Fruit fly (Drosophila melanogaster) whole organism, wandering third instar larva: ENCODE measurements around the gene CG33511.
A peak's percentile ranks its signal among the peaks of the same experiment; 100 is the strongest.

ENCODE experiments used
- Abd-B ChIP-seq: fragments of >200 bp; optimal IDR thresholded peaks from 2 replicates; lab custom pipeline; 2017; ENCODE audit warnings: missing biosample characterization, missing genetic modification characterization
- CG32264 ChIP-seq: fragments of 200-800 bp; sonication (Bioruptor generic); optimal IDR thresholded peaks from 2 replicates; lab custom pipeline; 2016; ENCODE audit warnings: missing biosample characterization, missing genetic modification characterization
- CG9705 ChIP-seq: fragments of 200-800 bp; sonication (Bioruptor generic); optimal IDR thresholded peaks from 2 replicates; lab custom pipeline; 2018; ENCODE audit warnings: missing biosample characterization, mild to moderate bottlenecking, missing genetic modification characterization
- CrebA ChIP-seq: fragments of 200-800 bp; sonication (Bioruptor generic); optimal IDR thresholded peaks from 2 replicates; lab custom pipeline; 2016; ENCODE audit warnings: missing biosample characterization, mild to moderate bottlenecking, missing genetic modification characterization, borderline replicate concordance
- Dfd ChIP-seq: fragments of >200 bp; optimal IDR thresholded peaks from 2 replicates; lab custom pipeline; 2017; ENCODE audit warnings: missing biosample characterization, missing genetic modification characterization
- Dif ChIP-seq: fragments of 200-275, 200-300 bp; sonication (Bioruptor generic); optimal IDR thresholded peaks from 2 replicates; lab custom pipeline; 2018; ENCODE audit warnings: missing biosample characterization, missing genetic modification characterization; ENCODE audit not compliant: partially characterized antibody
- GATAd ChIP-seq: sonication (Bioruptor generic); optimal IDR thresholded peaks from 2 replicates; lab custom pipeline; 2016; ENCODE audit warnings: missing biosample characterization, missing genetic modification characterization
- HLH106 ChIP-seq: fragments of 200-800 bp; optimal IDR thresholded peaks from 3 replicates; lab custom pipeline; 2019; ENCODE audit warnings: missing biosample characterization, mild to moderate bottlenecking, missing genetic modification characterization, moderate library complexity
- Hnf4 ChIP-seq: fragments of 200-800 bp; sonication (Bioruptor generic); optimal IDR thresholded peaks from 2 replicates; lab custom pipeline; 2016; ENCODE audit warnings: missing biosample characterization, mild to moderate bottlenecking, missing genetic modification characterization
- Hr78 ChIP-seq: fragments of >200 bp; optimal IDR thresholded peaks from 2 replicates; lab custom pipeline; 2017; ENCODE audit warnings: missing biosample characterization, missing genetic modification characterization
- Hr83 ChIP-seq: fragments of 200-300 bp; sonication (Bioruptor generic); optimal IDR thresholded peaks from 2 replicates; lab custom pipeline; 2016; ENCODE audit warnings: missing biosample characterization, mild to moderate bottlenecking, missing genetic modification characterization, moderate library complexity; ENCODE audit not compliant: poor library complexity, severe bottlenecking
- Jra ChIP-seq: sonication (Bioruptor generic); optimal IDR thresholded peaks from 2 replicates; lab custom pipeline; 2016; ENCODE audit warnings: missing biosample characterization, missing genetic modification characterization
- Mio ChIP-seq: sonication (Bioruptor generic); optimal IDR thresholded peaks from 2 replicates; lab custom pipeline; 2016; ENCODE audit warnings: missing biosample characterization, missing genetic modification characterization
- Myc ChIP-seq: fragments of >200 bp; optimal IDR thresholded peaks from 2 replicates; lab custom pipeline; 2017
- N ChIP-seq: fragments of >200 bp; optimal IDR thresholded peaks from 2 replicates; lab custom pipeline; 2018; ENCODE audit warnings: missing biosample characterization, missing external identifiers, missing genetic modification characterization
- OdsH ChIP-seq: fragments of 200-800 bp; sonication (Bioruptor generic); optimal IDR thresholded peaks from 2 replicates; lab custom pipeline; 2016; ENCODE audit warnings: missing biosample characterization, mild to moderate bottlenecking, missing genetic modification characterization
- Rel ChIP-seq, 2 experiments: fragments of 200-800 bp; sonication (Bioruptor generic) in 1 of 2; optimal IDR thresholded peaks; 2 replicates in 1 of 2; 3 replicates in 1 of 2; lab custom pipeline; 2016 to 2019; ENCODE audit warnings: mild to moderate bottlenecking in 2 of 2, missing biosample characterization in 2 of 2, missing genetic modification characterization in 2 of 2, moderate library complexity in 1 of 2
- Sp1 ChIP-seq: fragments of 200-800 bp; sonication (Bioruptor generic); optimal IDR thresholded peaks from 3 replicates; lab custom pipeline; 2019; ENCODE audit warnings: missing biosample characterization, mild to moderate bottlenecking, missing genetic modification characterization, moderate library complexity
- Vsx2 ChIP-seq: fragments of 200-300, 225-300 bp; sonication (Bioruptor generic); optimal IDR thresholded peaks from 2 replicates; lab custom pipeline; 2018; ENCODE audit warnings: missing biosample characterization, missing genetic modification characterization; ENCODE audit not compliant: partially characterized antibody
- br ChIP-seq: fragments of 200-800 bp; sonication (Bioruptor generic); optimal IDR thresholded peaks from 2 replicates; lab custom pipeline; 2016; ENCODE audit warnings: missing biosample characterization, missing genetic modification characterization
- brk ChIP-seq: fragments of 200-800 bp; sonication (Bioruptor generic); optimal IDR thresholded peaks from 2 replicates; lab custom pipeline; 2016; ENCODE audit warnings: missing biosample characterization, mild to moderate bottlenecking, missing genetic modification characterization
- dl ChIP-seq, 2 experiments: fragments of 175-275, 200-275 bp in 1 of 2; fragments of 200-275 bp in 1 of 2; sonication (Bioruptor generic); optimal IDR thresholded peaks; lab custom pipeline; 2018; ENCODE audit warnings: mild to moderate bottlenecking in 2 of 2, missing biosample characterization in 2 of 2, missing genetic modification characterization in 2 of 2, moderate library complexity in 2 of 2; ENCODE audit not compliant: partially characterized antibody in 2 of 2, insufficient read depth in 1 of 2
- dmrt93B ChIP-seq: fragments of 200-800 bp; sonication (Bioruptor generic); optimal IDR thresholded peaks from 2 replicates; lab custom pipeline; 2018; ENCODE audit warnings: missing biosample characterization, mild to moderate bottlenecking, missing genetic modification characterization
- dsf ChIP-seq: sonication (Bioruptor generic); optimal IDR thresholded peaks from 2 replicates; lab custom pipeline; 2016; ENCODE audit warnings: missing biosample characterization, missing genetic modification characterization, borderline replicate concordance
- ey ChIP-seq: fragments of 200-800 bp; sonication (Bioruptor generic); optimal IDR thresholded peaks from 2 replicates; lab custom pipeline; 2016; ENCODE audit warnings: missing biosample characterization, missing genetic modification characterization
- foxo ChIP-seq, 2 experiments: fragments of 200-800 bp; sonication (Bioruptor generic); optimal IDR thresholded peaks; 2 replicates in 1 of 2; 3 replicates in 1 of 2; lab custom pipeline; 2016 to 2017; ENCODE audit warnings: missing biosample characterization in 2 of 2, missing genetic modification characterization in 2 of 2
- fru ChIP-seq: fragments of 200-800 bp; sonication (Bioruptor generic); optimal IDR thresholded peaks from 3 replicates; lab custom pipeline; 2016; ENCODE audit warnings: missing biosample characterization, mild to moderate bottlenecking, missing genetic modification characterization
- h ChIP-seq: fragments of 200-800 bp; sonication (Bioruptor generic); optimal IDR thresholded peaks from 3 replicates; lab custom pipeline; 2016; ENCODE audit warnings: missing biosample characterization, mild to moderate bottlenecking, missing genetic modification characterization
- jim ChIP-seq: fragments of 175-275, 200-325 bp; sonication (Bioruptor generic); optimal IDR thresholded peaks from 2 replicates; lab custom pipeline; 2016; ENCODE audit warnings: missing biosample characterization, mild to moderate bottlenecking, missing genetic modification characterization
- lola ChIP-seq: fragments of >200 bp; optimal IDR thresholded peaks from 2 replicates; lab custom pipeline; 2017; ENCODE audit warnings: missing biosample characterization, missing genetic modification characterization
- pan ChIP-seq: fragments of >200 bp; optimal IDR thresholded peaks from 2 replicates; lab custom pipeline; 2017
- psq ChIP-seq: fragments of 200-800 bp; sonication (Bioruptor generic); optimal IDR thresholded peaks from 3 replicates; lab custom pipeline; 2017; ENCODE audit warnings: missing biosample characterization, mild to moderate bottlenecking, missing genetic modification characterization, moderate library complexity
- rgr ChIP-seq: fragments of 200-800 bp; sonication (Bioruptor generic); optimal IDR thresholded peaks from 3 replicates; lab custom pipeline; 2016; ENCODE audit warnings: missing biosample characterization, mild to moderate bottlenecking, missing genetic modification characterization
- sage ChIP-seq: fragments of 200-800 bp; sonication (Bioruptor generic); optimal IDR thresholded peaks from 2 replicates; lab custom pipeline; 2016; ENCODE audit warnings: missing biosample characterization, mild to moderate bottlenecking, missing genetic modification characterization
- sv ChIP-seq: fragments of 200-800 bp; sonication (Bioruptor generic); optimal IDR thresholded peaks from 3 replicates; lab custom pipeline; 2016; ENCODE audit warnings: missing biosample characterization, missing genetic modification characterization
- tai ChIP-seq: sonication (Bioruptor generic); optimal IDR thresholded peaks from 2 replicates; lab custom pipeline; 2016; ENCODE audit warnings: missing biosample characterization, missing genetic modification characterization
- usp ChIP-seq: fragments of >200 bp; optimal IDR thresholded peaks from 2 replicates; lab custom pipeline; 2017; ENCODE audit warnings: missing biosample characterization, missing genetic modification characterization
- woc ChIP-seq: sonication (Bioruptor generic); optimal IDR thresholded peaks from 2 replicates; lab custom pipeline; 2016; ENCODE audit warnings: missing biosample characterization, mild to moderate bottlenecking, missing genetic modification characterization

The CG33511 gene

DNA sequence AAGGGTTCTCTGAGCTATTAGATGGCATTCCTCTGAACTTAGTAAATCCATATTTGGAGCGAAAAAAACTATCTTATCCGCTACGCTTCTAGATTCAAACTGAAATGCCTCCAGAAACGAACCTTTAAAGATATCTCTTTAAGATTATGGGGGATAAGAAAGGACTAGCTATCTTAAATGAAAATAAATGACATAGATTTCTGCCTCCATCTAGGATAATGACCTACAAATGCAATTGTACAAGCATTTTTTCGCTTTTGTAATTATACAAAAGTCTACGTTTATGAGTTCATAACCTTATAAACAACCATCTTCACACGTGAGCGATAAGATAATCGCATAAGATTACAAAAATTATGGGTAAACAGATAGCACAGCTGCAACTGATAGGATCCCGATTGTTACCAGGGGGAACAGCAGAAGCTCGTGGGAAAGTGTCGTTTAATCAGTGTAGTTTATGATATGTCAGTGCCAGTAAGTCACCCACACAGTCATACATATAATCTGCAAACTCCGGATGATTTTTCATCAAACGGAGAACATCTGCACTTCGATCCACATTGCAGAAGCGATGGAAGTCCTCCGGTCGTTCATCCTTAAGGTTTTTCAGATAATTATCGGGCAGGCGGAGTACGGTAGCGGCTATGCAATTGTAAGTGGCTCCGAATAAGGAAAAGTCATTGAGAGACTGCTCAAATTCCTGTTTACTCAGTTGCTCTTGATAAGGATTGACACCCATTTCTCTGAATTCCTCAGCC, at the start of gene CG33511:
Gene CG33511, minus strand, starts transcription at position 51 of the 758 bp plus-strand sequence.
- TF ChIP-seq Dfd (GFP tag; lab: Kevin White, UChicago) (no peak), sage (GFP tag; lab: Kevin White, UChicago) (no peak), HLH106 (no peak), psq (no peak), Sp1 (GFP tag; lab: Kevin White, UChicago) (no peak), ey (GFP tag; lab: Kevin White, UChicago) (no peak), usp (GFP tag; lab: Kevin White, UChicago) (no peak), CG32264 (GFP tag; lab: Kevin White, UChicago) (no peak), jim (no peak), brk (GFP tag; lab: Kevin White, UChicago) (no peak), foxo (GFP tag; optimal IDR thresholded peaks at IDR 0.05; lab: Kevin White, UChicago) (no peak)
- TF ChIP-seq, all 38 proteins: peak for 0

DNA sequence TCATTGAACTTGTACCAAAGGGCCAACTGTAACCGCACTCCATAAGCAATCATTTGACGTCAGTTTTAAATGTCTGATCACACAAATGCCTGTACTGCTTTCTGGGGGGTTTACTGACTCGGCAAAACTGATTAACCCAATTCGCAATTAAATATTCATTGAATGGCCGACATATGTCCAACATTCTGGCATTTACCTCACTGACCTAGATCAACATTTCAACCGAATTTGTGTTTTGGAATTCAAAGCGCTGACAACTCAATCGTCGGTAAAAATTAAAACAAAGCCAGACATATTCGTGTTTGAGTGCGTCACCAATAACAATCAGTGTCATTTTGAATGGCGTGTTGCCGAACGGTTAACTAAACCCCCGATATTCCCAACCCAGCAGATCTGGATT, 33.4 kb upstream of the CG33511 start:
- TF ChIP-seq brk (GFP tag; lab: Kevin White, UChicago), result no peak
- TF ChIP-seq usp (GFP tag; lab: Kevin White, UChicago), result no peak
- no peak for TF ChIP-seq ey (GFP tag; lab: Kevin White, UChicago)
- no peak for TF ChIP-seq Rel (GFP tag; optimal IDR thresholded peaks at IDR 0.05; lab: Kevin White, UChicago)
- no peak for TF ChIP-seq Rel (tag; optimal IDR thresholded peaks at IDR 0.05; lab: Kevin White, UChicago)
- TF ChIP-seq tai (GFP tag; lab: Kevin White, UChicago), result no peak
- TF ChIP-seq Jra (GFP tag; lab: Kevin White, UChicago), result no peak
- TF ChIP-seq woc (GFP tag; lab: Kevin White, UChicago), result no peak

- TF ChIP-seq usp (GFP tag; lab: Kevin White, UChicago) (no peak), Rel (GFP tag; optimal IDR thresholded peaks at IDR 0.05; lab: Kevin White, UChicago) (no peak), Rel (tag; optimal IDR thresholded peaks at IDR 0.05; lab: Kevin White, UChicago) (peak; percentile 40), sv (GFP tag; lab: Kevin White, UChicago) (no peak), CG9705 (GFP tag; lab: Kevin White, UChicago) (no peak), ey (GFP tag; lab: Kevin White, UChicago) (no peak), h (GFP tag; lab: Kevin White, UChicago) (no peak), CrebA (GFP tag; lab: Kevin White, UChicago) (no peak), br (GFP tag; lab: Kevin White, UChicago) (peak; percentile 51), lola (GFP tag; lab: Kevin White, UChicago) (no peak), CG32264 (GFP tag; lab: Kevin White, UChicago) (peak; percentile 10), Hnf4 (GFP tag; lab: Kevin White, UChicago) (peak; percentile 41), Myc (lab: Kevin White, UChicago) (no peak), jim (no peak), woc (GFP tag; lab: Kevin White, UChicago) (no peak), fru (no peak), Dfd (GFP tag; lab: Kevin White, UChicago) (no peak), OdsH (GFP tag; lab: Kevin White, UChicago) (no peak), N (GFP tag; lab: Kevin White, UChicago) (no peak), dsf (GFP tag; lab: Kevin White, UChicago) (no peak), tai (GFP tag; lab: Kevin White, UChicago) (peak; percentile 4), Hr83 (peak; percentile 31), Abd-B (GFP tag; lab: Kevin White, UChicago) (no peak), dmrt93B (GFP tag; lab: Kevin White, UChicago) (no peak), psq (peak; percentile 4), Dif (GFP tag; lab: Kevin White, UChicago) (no peak), sage (GFP tag; lab: Kevin White, UChicago) (no peak), Mio (GFP tag; lab: Kevin White, UChicago) (no peak), pan (lab: Kevin White, UChicago) (no peak), brk (GFP tag; lab: Kevin White, UChicago) (no peak), Vsx2 (GFP tag; lab: Kevin White, UChicago) (no peak), foxo (GFP tag; optimal IDR thresholded peaks at IDR 0.05; lab: Kevin White, UChicago) (no peak), HLH106 (no peak), dl (GFP tag; optimal IDR thresholded peaks at IDR 0.05; lab: Kevin White, UChicago; ENCODE audit: insufficient read depth in 1 of 2, partially characterized antibody in 2 of 2) (no peak), Jra (GFP tag; lab: Kevin White, UChicago) (no peak), Sp1 (GFP tag; lab: Kevin White, UChicago) (no peak), Hr78 (GFP tag; lab: Kevin White, UChicago) (no peak), rgr (GFP tag; lab: Kevin White, UChicago) (no peak), GATAd (GFP tag; lab: Kevin White, UChicago) (no peak)
Observed at dm6 chr2L:21113546-21113945, 31.3 kb upstream of the CG33511 start.
